Fruit fly (Drosophila melanogaster) whole organism, embryonic: Measurements from ENCODE around the gene Psf2.

ENCODE experiments used
- Bdp1 ChIP-seq: fragments of 200-800 bp; sonication (Bioruptor generic); optimal IDR thresholded peaks from 3 replicates; lab custom pipeline; 2016; ENCODE audit warnings: missing biosample characterization, missing genetic modification characterization
- BtbVII ChIP-seq: fragments of 200-800 bp; sonication (Bioruptor generic); optimal IDR thresholded peaks from 3 replicates; lab custom pipeline; 2017; ENCODE audit warnings: missing biosample characterization, mild to moderate bottlenecking, missing genetic modification characterization
- CG10543 ChIP-seq: fragments of 200-800 bp; sonication (Bioruptor generic); optimal IDR thresholded peaks from 3 replicates; lab custom pipeline; 2017; ENCODE audit warnings: missing biosample characterization, mild to moderate bottlenecking, missing genetic modification characterization, moderate library complexity
- CG10654 ChIP-seq: fragments of 200-800 bp; sonication (Bioruptor generic); optimal IDR thresholded peaks from 2 replicates; lab custom pipeline; 2016; ENCODE audit warnings: missing biosample characterization, missing genetic modification characterization
- CG10979 ChIP-seq: fragments of 200-800 bp; sonication (Bioruptor generic); optimal IDR thresholded peaks from 2 replicates; lab custom pipeline; 2018; ENCODE audit warnings: missing biosample characterization, mild to moderate bottlenecking, missing genetic modification characterization, moderate library complexity
- CG12659 ChIP-seq: fragments of 200-800 bp; sonication (Bioruptor generic); optimal IDR thresholded peaks from 3 replicates; lab custom pipeline; 2017; ENCODE audit warnings: mild to moderate bottlenecking, missing biosample characterization, missing genetic modification reagents, missing genetic modification characterization
- CG13424 ChIP-seq: fragments of 200-800 bp; sonication (Bioruptor generic); optimal IDR thresholded peaks from 2 replicates; lab custom pipeline; 2019; ENCODE audit warnings: missing biosample characterization, mild to moderate bottlenecking, missing genetic modification characterization, moderate library complexity
- CG14050 ChIP-seq: fragments of 200-800 bp; sonication (Bioruptor generic); IDR thresholded peaks from 3 replicates; pipeline ENCODE4 v1.3.6; 2022; ENCODE audit warnings: missing biosample characterization, missing genetic modification characterization
- CG15269 ChIP-seq: fragments of 200-800 bp; sonication (Bioruptor generic); optimal IDR thresholded peaks from 2 replicates; lab custom pipeline; 2018; ENCODE audit warnings: missing biosample characterization, mild to moderate bottlenecking, missing genetic modification characterization, moderate library complexity
- CG16863 ChIP-seq: fragments of 200-800 bp; sonication (Bioruptor generic); optimal IDR thresholded peaks from 3 replicates; lab custom pipeline; 2016; ENCODE audit warnings: missing biosample characterization, missing genetic modification characterization
- CG2199 ChIP-seq: fragments of 200-800 bp; sonication (Bioruptor generic); IDR thresholded peaks from 3 replicates; pipeline ENCODE4 v1.3.6; 2022; ENCODE audit warnings: missing biosample characterization, missing genetic modification characterization
- CG2202 ChIP-seq: fragments of 200-800 bp; sonication (Bioruptor generic); optimal IDR thresholded peaks from 2 replicates; lab custom pipeline; 2018; ENCODE audit warnings: missing biosample characterization, mild to moderate bottlenecking, missing genetic modification characterization
- CG32767 ChIP-seq: fragments of 200-800 bp; sonication (Bioruptor generic); IDR thresholded peaks from 2 replicates; pipeline ENCODE4 v1.3.6; 2022; ENCODE audit warnings: missing biosample characterization, missing genetic modification characterization
- CG34376 ChIP-seq: fragments of 200-800 bp; sonication (Bioruptor generic); optimal IDR thresholded peaks from 2 replicates; lab custom pipeline; 2018; ENCODE audit warnings: missing biosample characterization, mild to moderate bottlenecking, missing genetic modification characterization
- CG3726 ChIP-seq: fragments of 200-800 bp; sonication (Bioruptor generic); IDR thresholded peaks from 3 replicates; pipeline ENCODE4, ENCODE4 v1.3.6; 2022; ENCODE audit warnings: missing biosample characterization, missing genetic modification characterization
- CG42726 ChIP-seq: fragments of 200-800 bp; sonication (Bioruptor generic); IDR thresholded peaks from 2 replicates; pipeline ENCODE4 v1.3.6; 2022; ENCODE audit warnings: missing biosample characterization, missing genetic modification characterization; ENCODE audit not compliant: partially characterized antibody
- CG43689 ChIP-seq: fragments of 200-800 bp; sonication (Bioruptor generic); IDR thresholded peaks from 2 replicates; pipeline ENCODE4 v1.3.6; 2022; ENCODE audit warnings: missing biosample characterization, missing genetic modification characterization
- CG6254 ChIP-seq: fragments of 200-800 bp; sonication (Bioruptor generic); optimal IDR thresholded peaks from 3 replicates; lab custom pipeline; 2017; ENCODE audit warnings: mild to moderate bottlenecking, missing biosample characterization, missing genetic modification reagents, missing genetic modification characterization
- CG6689 ChIP-seq: fragments of 200-800 bp; sonication (Bioruptor generic); IDR thresholded peaks from 2 replicates; pipeline ENCODE4 v1.3.6; 2022; ENCODE audit warnings: missing biosample characterization, missing genetic modification characterization
- CG8388 ChIP-seq: fragments of 200-800 bp; sonication (Bioruptor generic); optimal IDR thresholded peaks from 2 replicates; lab custom pipeline; 2019; ENCODE audit warnings: missing biosample characterization, mild to moderate bottlenecking, missing genetic modification characterization, moderate library complexity
- CG9727 ChIP-seq: fragments of 200-800 bp; sonication (Bioruptor generic); optimal IDR thresholded peaks from 3 replicates; lab custom pipeline; 2017; ENCODE audit warnings: missing biosample characterization, mild to moderate bottlenecking, missing genetic modification characterization
- CTCF ChIP-seq: fragments of 200-800 bp; sonication (Bioruptor generic); optimal IDR thresholded peaks from 2 replicates; lab custom pipeline; 2017; ENCODE audit warnings: missing biosample characterization, mild to moderate bottlenecking, missing genetic modification characterization, moderate library complexity
- CrebB ChIP-seq: fragments of 200-800 bp; sonication (Bioruptor generic); optimal IDR thresholded peaks from 3 replicates; lab custom pipeline; 2018; ENCODE audit warnings: missing biosample characterization, mild to moderate bottlenecking, missing genetic modification characterization
- D ChIP-seq, 2 experiments: fragments of 200-800 bp in 1 of 2; fragments of >200 bp in 1 of 2; sonication (Bioruptor generic) in 1 of 2; optimal IDR thresholded peaks; 2 replicates in 1 of 2; 3 replicates in 1 of 2; lab custom pipeline; 2017; ENCODE audit warnings: mild to moderate bottlenecking in 1 of 2, missing biosample characterization in 1 of 2, missing genetic modification characterization in 1 of 2, missing genetic modification reagents in 1 of 2
- Dp ChIP-seq: fragments of 200-800 bp; sonication (Bioruptor generic); optimal IDR thresholded peaks from 2 replicates; lab custom pipeline; 2018; ENCODE audit warnings: missing biosample characterization, mild to moderate bottlenecking, missing genetic modification characterization, moderate library complexity
- Hr51 ChIP-seq, 2 experiments: fragments of 200-800 bp; sonication (Bioruptor generic); optimal IDR thresholded peaks; 2 replicates in 1 of 2; 3 replicates in 1 of 2; lab custom pipeline; 2016 to 2018; ENCODE audit warnings: missing biosample characterization in 2 of 2, missing genetic modification characterization in 2 of 2, mild to moderate bottlenecking in 1 of 2, moderate library complexity in 1 of 2
- Mrtf ChIP-seq: fragments of 200-800 bp; sonication (Bioruptor generic); IDR thresholded peaks from 3 replicates; pipeline ENCODE4 v1.3.6; 2022; ENCODE audit warnings: missing biosample characterization, missing genetic modification characterization
- Pdp1 ChIP-seq, 2 experiments: fragments of 200-800 bp; sonication (Bioruptor generic); optimal IDR thresholded peaks; 3 replicates each; lab custom pipeline; 2016; ENCODE audit warnings: missing biosample characterization in 2 of 2, missing genetic modification characterization in 2 of 2, mild to moderate bottlenecking in 1 of 2, moderate library complexity in 1 of 2
- Usf ChIP-seq: fragments of 200-800 bp; sonication (Bioruptor generic); optimal IDR thresholded peaks from 2 replicates; lab custom pipeline; 2017; ENCODE audit warnings: missing genotype, missing biosample characterization, missing genetic modification characterization
- Xrp1 ChIP-seq: fragments of 200-800 bp; sonication (Bioruptor generic); IDR thresholded peaks from 2 replicates; pipeline ENCODE4 v1.3.6; 2022; ENCODE audit warnings: missing biosample characterization, missing genetic modification characterization
- bowl ChIP-seq: fragments of 200-800 bp; sonication (Bioruptor generic); IDR thresholded peaks from 2 replicates; pipeline ENCODE4 v1.3.6; 2022; ENCODE audit warnings: missing biosample characterization, missing genetic modification characterization
- bsh ChIP-seq, 2 experiments: fragments of 200-800 bp; sonication (Bioruptor generic); optimal IDR thresholded peaks; 2 replicates each; lab custom pipeline; 2017 to 2018; ENCODE audit warnings: mild to moderate bottlenecking in 2 of 2, missing biosample characterization in 2 of 2, missing genetic modification characterization in 2 of 2, moderate library complexity in 1 of 2
- cato ChIP-seq: fragments of 200-800 bp; sonication (Bioruptor generic); optimal IDR thresholded peaks from 2 replicates; lab custom pipeline; 2016; ENCODE audit warnings: missing biosample characterization, missing genetic modification characterization, borderline replicate concordance
- chn ChIP-seq: fragments of 200-800 bp; sonication (Bioruptor generic); optimal IDR thresholded peaks from 2 replicates; lab custom pipeline; 2016; ENCODE audit warnings: missing biosample characterization, missing genetic modification characterization
- crol ChIP-seq: fragments of 200-800 bp; sonication (Bioruptor generic); IDR thresholded peaks from 2 replicates; pipeline ENCODE4 v1.3.6; 2022; ENCODE audit warnings: missing biosample characterization, missing genetic modification characterization
- fd3F ChIP-seq: fragments of 200-800 bp; sonication (Bioruptor generic); optimal IDR thresholded peaks from 2 replicates; lab custom pipeline; 2018; ENCODE audit warnings: missing biosample characterization, mild to moderate bottlenecking, missing genetic modification characterization, moderate library complexity
- gsb-n ChIP-seq: fragments of 200-800 bp; sonication (Bioruptor generic); optimal IDR thresholded peaks from 3 replicates; lab custom pipeline; 2018; ENCODE audit warnings: missing biosample characterization, mild to moderate bottlenecking, missing genetic modification characterization
- gt ChIP-seq: fragments of 200-800 bp; sonication (Bioruptor generic); IDR thresholded peaks from 2 replicates; pipeline ENCODE4 v1.3.6; 2022; ENCODE audit warnings: missing biosample characterization, missing genetic modification characterization
- hkb ChIP-seq, 2 experiments: fragments of 200-800 bp in 1 of 2; fragments of >200 bp in 1 of 2; sonication (Bioruptor generic) in 1 of 2; IDR thresholded peaks in 1 of 2; optimal IDR thresholded peaks in 1 of 2; 2 replicates each; pipeline versions ENCODE4 v1.3.6 to Lab custom; 2017 to 2022; ENCODE audit warnings: missing biosample characterization in 1 of 2, missing genetic modification characterization in 1 of 2
- insv ChIP-seq, 2 experiments: fragments of 200-800 bp; sonication (Bioruptor generic); optimal IDR thresholded peaks; 3 replicates each; lab custom pipeline; 2016 to 2018; ENCODE audit warnings: missing biosample characterization in 2 of 2, missing genetic modification characterization in 2 of 2
- lmd ChIP-seq: fragments of 200-800 bp; sonication (Bioruptor generic); IDR thresholded peaks from 2 replicates; pipeline ENCODE4 v1.3.6; 2022; ENCODE audit warnings: missing biosample characterization, missing genetic modification characterization
- maf-S ChIP-seq: fragments of 200-800 bp; sonication (Bioruptor generic); optimal IDR thresholded peaks from 2 replicates; lab custom pipeline; 2016; ENCODE audit warnings: missing biosample characterization, missing genetic modification characterization
- onecut ChIP-seq: fragments of 200-800 bp; sonication (Bioruptor generic); IDR thresholded peaks from 2 replicates; pipeline ENCODE4 v1.3.6; 2022; ENCODE audit warnings: missing biosample characterization, missing genetic modification characterization
- row ChIP-seq: fragments of 200-800 bp; sonication (Bioruptor generic); IDR thresholded peaks from 3 replicates; pipeline ENCODE4 v1.3.6; 2022; ENCODE audit warnings: missing biosample characterization, missing genetic modification characterization
- shn ChIP-seq: fragments of 200-800 bp; sonication (Bioruptor generic); optimal IDR thresholded peaks from 3 replicates; lab custom pipeline; 2016; ENCODE audit warnings: missing biosample characterization, missing genetic modification characterization
- stwl ChIP-seq: fragments of 200-800 bp; sonication (Bioruptor generic); optimal IDR thresholded peaks from 3 replicates; lab custom pipeline; 2018; ENCODE audit warnings: missing biosample characterization, mild to moderate bottlenecking, missing genetic modification characterization, moderate library complexity
- trem ChIP-seq: fragments of 200-800 bp; optimal IDR thresholded peaks from 3 replicates; lab custom pipeline; 2019; ENCODE audit warnings: missing biosample characterization, mild to moderate bottlenecking, missing genetic modification characterization, moderate library complexity
- usp ChIP-seq: fragments of >200 bp; optimal IDR thresholded peaks from 2 replicates; lab custom pipeline; 2017; ENCODE audit warnings: missing biosample characterization, missing genetic modification characterization
- vfl ChIP-seq: fragments of 200-800 bp; sonication (Bioruptor generic); optimal IDR thresholded peaks from 2 replicates; lab custom pipeline; 2016; ENCODE audit warnings: missing biosample characterization, missing genetic modification characterization
- zfh1 ChIP-seq: fragments of 200-800 bp; sonication (Bioruptor generic); IDR thresholded peaks from 3 replicates; pipeline ENCODE4 v1.3.6; 2022; ENCODE audit warnings: missing biosample characterization, missing genetic modification characterization

Psf2 gene

dm6 chr2L:4417982-4418381 is 30.8 kb upstream of the Psf2 start (continued):
- TF ChIP-seq CrebB (tag; lab: Kevin White, UChicago): no peak
- no peak for TF ChIP-seq Hr51 (GFP tag; optimal IDR thresholded peaks at IDR 0.05; lab: Kevin White, UChicago)
- peak; percentile 53 for TF ChIP-seq lmd (GFP tag; lab: Robert Waterston, UW)
- no peak for TF ChIP-seq CG2202 (tag; lab: Kevin White, UChicago)
- TF ChIP-seq CG3726 (GFP tag; lab: Robert Waterston, UW): no peak
- 0 out of 2 replicates have a peak, but pooled peaks have one; percentile 60 for TF ChIP-seq CG42726 (GFP tag; lab: Robert Waterston, UW)
- TF ChIP-seq maf-S: no peak
- no peak for TF ChIP-seq cato (GFP tag; lab: Kevin White, UChicago)
- TF ChIP-seq CG10979 (tag; lab: Kevin White, UChicago): peak; percentile 96
- TF ChIP-seq row: no peak
- TF ChIP-seq CG6689 (GFP tag; lab: Robert Waterston, UW): no peak
- TF ChIP-seq chn (GFP tag; lab: Kevin White, UChicago): no peak
- no peak for TF ChIP-seq hkb (optimal IDR thresholded peaks at IDR 0.05; lab: Kevin White, UChicago)
- no peak for TF ChIP-seq hkb (GFP tag; IDR thresholded peaks at IDR 0.05; lab: Robert Waterston, UW)
- no peak for TF ChIP-seq CG13424 (tag; lab: Kevin White, UChicago)
- TF ChIP-seq Usf: no peak
- TF ChIP-seq insv (GFP tag; optimal IDR thresholded peaks at IDR 0.05; lab: Kevin White, UChicago): no peak
- no peak for TF ChIP-seq CG32767 (GFP tag; lab: Robert Waterston, UW)
- no peak for TF ChIP-seq CG34376 (GFP tag; lab: Kevin White, UChicago)
- TF ChIP-seq CTCF: peak; percentile 94
- TF ChIP-seq gt (GFP tag; lab: Robert Waterston, UW): no peak
- no peak for TF ChIP-seq gsb-n
- TF ChIP-seq stwl (tag; lab: Kevin White, UChicago): no peak
- TF ChIP-seq CG9727: no peak
- TF ChIP-seq vfl (GFP tag; lab: Kevin White, UChicago): no peak
- TF ChIP-seq fd3F (GFP tag; lab: Kevin White, UChicago): no peak
- TF ChIP-seq bsh (GFP tag; optimal IDR thresholded peaks at IDR 0.05; lab: Kevin White, UChicago): no peak
- TF ChIP-seq CG6254: no peak
- no peak for TF ChIP-seq crol (GFP tag; lab: Robert Waterston, UW)
- TF ChIP-seq CG10654 (GFP tag; lab: Kevin White, UChicago): no peak
- TF ChIP-seq Dp (GFP tag; lab: Kevin White, UChicago): no peak
- no peak for TF ChIP-seq CG2199 (GFP tag; lab: Robert Waterston, UW)
- no peak for TF ChIP-seq shn (GFP tag; lab: Kevin White, UChicago)
- TF ChIP-seq bowl (GFP tag; lab: Robert Waterston, UW): no peak
- TF ChIP-seq BtbVII (GFP tag; lab: Kevin White, UChicago): no peak
- TF ChIP-seq Xrp1 (GFP tag; lab: Robert Waterston, UW): no peak
- TF ChIP-seq zfh1 (GFP tag; lab: Robert Waterston, UW): 0 out of 3 replicates have a peak, but pooled peaks have one; percentile 16
- TF ChIP-seq CG10543 (GFP tag; lab: Kevin White, UChicago): no peak
- no peak for TF ChIP-seq trem (tag; lab: Kevin White, UChicago)
- TF ChIP-seq CG16863 (GFP tag; lab: Kevin White, UChicago): no peak
- no peak for TF ChIP-seq CG8388 (GFP tag; lab: Kevin White, UChicago)
- TF ChIP-seq Mrtf (GFP tag; lab: Robert Waterston, UW): no peak
- no peak for TF ChIP-seq D (optimal IDR thresholded peaks at IDR 0.05; lab: Kevin White, UChicago)
- peak; percentile 15 for TF ChIP-seq D (GFP tag; optimal IDR thresholded peaks at IDR 0.05; lab: Kevin White, UChicago)
- TF ChIP-seq CG43689: no peak
- no peak for TF ChIP-seq CG12659 (GFP tag; lab: Kevin White, UChicago)
- TF ChIP-seq onecut: peak; percentile 33; the same call in 1 of the 2 replicates
- TF ChIP-seq Pdp1 (GFP tag; optimal IDR thresholded peaks at IDR 0.05; lab: Kevin White, UChicago): peak in 1 of 2 experiments; percentile 10
- TF ChIP-seq usp (GFP tag; lab: Kevin White, UChicago): no peak
- no peak for TF ChIP-seq CG14050 (GFP tag; lab: Robert Waterston, UW)
- TF ChIP-seq Bdp1 (GFP tag; lab: Kevin White, UChicago): no peak
- TF ChIP-seq CG15269 (tag; lab: Kevin White, UChicago): no peak
